Worm (Caenorhabditis elegans) whole organism, L2 larva: ENCODE measurements around the gene txdc-12.1.

Experiments
- F13H6.1 ChIP-seq: sonication (generic microtip); optimal IDR thresholded peaks from 2 replicates; lab custom pipeline; 2016; ENCODE audit warnings: missing genetic modification characterization, missing compliant biosample characterization
- elt-1 ChIP-seq: fragments of 150-350 bp; optimal IDR thresholded peaks from 2 replicates; lab custom pipeline; 2014; ENCODE audit warnings: missing biosample characterization, missing genetic modification characterization
- lin-39 ChIP-seq: fragments of 150-350 bp; optimal IDR thresholded peaks from 2 replicates; lab custom pipeline; 2014; ENCODE audit warnings: missing biosample characterization, missing genetic modification reagents, missing genetic modification characterization
- mab-5 ChIP-seq: fragments of 150-350 bp; optimal IDR thresholded peaks from 2 replicates; lab custom pipeline; 2014; ENCODE audit warnings: missing biosample characterization, missing genetic modification characterization

The txdc-12.1 gene

DNA sequence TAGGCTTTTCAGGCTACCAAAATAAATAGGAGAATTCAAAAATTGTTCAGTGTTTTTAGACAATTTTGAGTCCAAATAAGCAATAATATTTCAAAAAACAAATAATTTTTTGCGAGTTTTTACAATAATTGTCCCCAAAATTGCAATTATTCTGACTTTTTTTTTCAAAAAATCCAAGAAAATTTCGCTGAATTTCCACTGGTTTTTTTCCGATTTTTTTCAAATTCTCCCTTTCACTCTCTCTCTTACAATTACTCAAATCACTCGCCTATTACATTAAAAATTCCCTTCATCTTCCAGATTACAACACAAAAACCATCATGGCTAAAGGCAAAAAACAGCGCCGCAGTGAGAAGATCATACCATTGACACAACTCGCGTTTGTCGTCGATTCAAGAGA is 48.9 kb downstream of the txdc-12.1 start, which contains the start of gene Y57A10A.31:
Gene Y57A10A.31 (plus strand): TSS at position 301 of the 400 bp plus-strand sequence.
- TF ChIP-seq mab-5 (tag; lab: Kevin White, UChicago) (no peak), F13H6.1 (tag; lab: Kevin White, UChicago) (no peak), elt-1 (no peak), lin-39 (tag; lab: Kevin White, UChicago) (no peak)
